Worm (Caenorhabditis elegans) whole organism, L3 larva: ENCODE results near the gene srx-60.

ENCODE experiments used
- R02D3.7 ChIP-seq: fragments of 150-350 bp; optimal IDR thresholded peaks from 2 replicates; lab custom pipeline; 2014; ENCODE audit warnings: missing biosample characterization, missing genetic modification characterization
- mdl-1 ChIP-seq: fragments of 150-350 bp; optimal IDR thresholded peaks from 2 replicates; lab custom pipeline; 2014; ENCODE audit warnings: missing biosample characterization, missing genetic modification characterization
- pha-4 ChIP-seq: fragments of 150-350 bp; optimal IDR thresholded peaks from 2 replicates; lab custom pipeline; 2014; ENCODE audit warnings: missing biosample characterization, missing genetic modification reagents, missing genetic modification characterization
- pqm-1 ChIP-seq: fragments of 150-350 bp; optimal IDR thresholded peaks from 2 replicates; lab custom pipeline; 2017; ENCODE audit warnings: missing biosample characterization, missing genetic modification characterization, inconsistent platforms

ce11 chrV:7409599-7409998, 8.9 kb downstream of the srx-60 start, which contains the start of gene R13D7.2:
- TF ChIP-seq pha-4 (no peak), pqm-1 (tag; lab: Kevin White, UChicago) (no peak), R02D3.7 (tag; lab: Kevin White, UChicago) (no peak), mdl-1 (tag; lab: Kevin White, UChicago) (no peak)
